Fruit fly (Drosophila melanogaster): ENCODE results near the gene CG5087.

CG5087 gene

dm6 chr3L:8996173-8996767, 1.7 kb upstream of the CG5087 start:
- no peak for TF ChIP-seq Dll (optimal IDR thresholded peaks at IDR 0.05)
- no peak for TF ChIP-seq CG8478 (optimal IDR thresholded peaks at IDR 0.05)

dm6 chr3L:8996899-8997685, 892 bp upstream of the CG5087 start:
- TF ChIP-seq usp (GFP tag; optimal IDR thresholded peaks at IDR 0.05), result no peak
- peak; percentile 81 for TF ChIP-seq Dll (optimal IDR thresholded peaks at IDR 0.05)

DNA sequence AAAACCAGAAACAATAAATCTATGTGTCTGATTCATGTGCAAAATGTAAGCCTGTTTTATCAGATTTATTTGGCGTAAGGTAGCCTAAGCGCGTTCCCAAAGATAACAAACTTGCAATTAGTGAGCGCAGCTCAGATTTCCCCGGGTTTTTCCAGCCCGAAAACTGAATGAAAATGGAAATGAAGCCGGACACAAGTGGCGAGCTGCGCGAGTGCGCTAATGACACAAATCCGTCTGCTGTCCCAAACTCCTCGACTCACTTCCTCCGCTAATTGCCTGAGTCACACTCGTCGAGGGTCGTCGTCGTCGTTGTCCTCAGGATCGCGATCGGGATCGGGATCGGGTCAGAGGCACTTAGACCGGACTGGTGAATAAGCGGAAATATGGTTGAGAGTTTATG, 4.5 kb downstream of the CG5087 start:
- TF ChIP-seq pan (optimal IDR thresholded peaks at IDR 0.05) (no peak), usp (GFP tag; optimal IDR thresholded peaks at IDR 0.05) (no peak), EcR (GFP tag; optimal IDR thresholded peaks at IDR 0.05) (no peak), psq (optimal IDR thresholded peaks at IDR 0.05) (no peak), CG8478 (optimal IDR thresholded peaks at IDR 0.05) (no peak), Dll (optimal IDR thresholded peaks at IDR 0.05) (no peak)

dm6 chr3L:9003369-9003768, 5.4 kb downstream of the CG5087 start:
- TF ChIP-seq EcR (GFP tag; optimal IDR thresholded peaks at IDR 0.05) (no peak), psq (optimal IDR thresholded peaks at IDR 0.05) (no peak), Dll (optimal IDR thresholded peaks at IDR 0.05) (no peak), CG8478 (optimal IDR thresholded peaks at IDR 0.05) (no peak), pan (optimal IDR thresholded peaks at IDR 0.05) (no peak), usp (GFP tag; optimal IDR thresholded peaks at IDR 0.05) (no peak)

- TF ChIP-seq Dll (optimal IDR thresholded peaks at IDR 0.05) (peak; percentile 61), EcR (GFP tag; optimal IDR thresholded peaks at IDR 0.05) (no peak)
Observed at dm6 chr3L:9004788-9005246, 6.8 kb downstream of the CG5087 start, which contains the start of gene Doc3. Doc3 (plus strand) TSS chr3L:9005196.

DNA sequence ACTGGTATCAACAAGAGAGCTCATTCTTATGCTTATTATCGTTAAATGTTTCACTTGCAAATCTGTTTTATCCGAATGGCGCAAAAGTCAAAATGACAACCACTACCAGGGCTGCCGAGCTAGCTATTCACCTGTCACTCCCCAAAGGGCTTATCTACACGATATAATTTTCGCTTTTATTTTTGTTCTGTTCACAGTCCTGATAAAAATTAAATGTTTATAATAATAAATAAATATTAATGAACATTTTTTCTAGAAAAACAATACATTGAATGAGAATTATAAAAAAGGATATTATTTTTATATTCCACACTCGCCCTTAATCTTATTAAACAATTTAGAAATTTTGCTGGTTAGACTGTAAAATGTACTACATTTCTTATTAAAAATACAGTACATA, 11.8 kb downstream of the CG5087 start, which contains the start of gene CG5194:
CG5194 (minus strand) TSS at position 101 of the 400 bp plus-strand sequence.
- TF ChIP-seq usp (GFP tag; optimal IDR thresholded peaks at IDR 0.05) (no peak), pan (optimal IDR thresholded peaks at IDR 0.05) (no peak), psq (optimal IDR thresholded peaks at IDR 0.05) (no peak), EcR (GFP tag; optimal IDR thresholded peaks at IDR 0.05) (no peak), CG8478 (optimal IDR thresholded peaks at IDR 0.05) (no peak), Dll (optimal IDR thresholded peaks at IDR 0.05) (no peak)

dm6 chr3L:9011485-9012389, 13.8 kb downstream of the CG5087 start:
- no peak for TF ChIP-seq usp (GFP tag; optimal IDR thresholded peaks at IDR 0.05)
- TF ChIP-seq EcR (GFP tag; optimal IDR thresholded peaks at IDR 0.05), result no peak
- no peak for TF ChIP-seq pan (optimal IDR thresholded peaks at IDR 0.05)
- TF ChIP-seq CG8478 (optimal IDR thresholded peaks at IDR 0.05), result no peak
- no peak for TF ChIP-seq psq (optimal IDR thresholded peaks at IDR 0.05)
- TF ChIP-seq Dll (optimal IDR thresholded peaks at IDR 0.05), result no peak

DNA sequence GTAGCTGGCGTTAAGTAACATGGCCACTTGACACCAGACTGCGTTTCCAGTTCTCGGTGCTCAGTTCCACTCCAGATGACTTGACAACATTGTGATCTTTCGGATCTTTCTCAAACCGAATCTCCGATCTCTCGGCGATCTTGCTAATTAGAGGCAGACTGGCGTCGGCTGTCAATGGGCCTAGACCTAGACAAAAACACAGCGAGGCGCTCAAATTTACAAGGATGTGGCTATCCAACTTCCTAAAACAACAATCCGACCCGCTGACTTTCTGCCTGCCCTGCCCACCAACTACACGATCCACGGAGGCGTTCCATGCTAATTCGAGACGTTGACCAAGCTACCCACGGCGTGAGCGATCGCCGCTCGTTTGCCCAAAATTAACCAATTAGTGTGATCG, 15.8 kb downstream of the CG5087 start:
- no peak for TF ChIP-seq CG8478 (optimal IDR thresholded peaks at IDR 0.05)
- TF ChIP-seq EcR (GFP tag; optimal IDR thresholded peaks at IDR 0.05), result no peak
- TF ChIP-seq usp (GFP tag; optimal IDR thresholded peaks at IDR 0.05), result no peak
- TF ChIP-seq pan (optimal IDR thresholded peaks at IDR 0.05), result no peak

dm6 chr3L:9017414-9017813, 19.4 kb downstream of the CG5087 start:
- TF ChIP-seq usp (GFP tag; optimal IDR thresholded peaks at IDR 0.05) (no peak), pan (optimal IDR thresholded peaks at IDR 0.05) (no peak), psq (optimal IDR thresholded peaks at IDR 0.05) (no peak), EcR (GFP tag; optimal IDR thresholded peaks at IDR 0.05) (no peak), Dll (optimal IDR thresholded peaks at IDR 0.05) (no peak), CG8478 (optimal IDR thresholded peaks at IDR 0.05) (no peak)

DNA sequence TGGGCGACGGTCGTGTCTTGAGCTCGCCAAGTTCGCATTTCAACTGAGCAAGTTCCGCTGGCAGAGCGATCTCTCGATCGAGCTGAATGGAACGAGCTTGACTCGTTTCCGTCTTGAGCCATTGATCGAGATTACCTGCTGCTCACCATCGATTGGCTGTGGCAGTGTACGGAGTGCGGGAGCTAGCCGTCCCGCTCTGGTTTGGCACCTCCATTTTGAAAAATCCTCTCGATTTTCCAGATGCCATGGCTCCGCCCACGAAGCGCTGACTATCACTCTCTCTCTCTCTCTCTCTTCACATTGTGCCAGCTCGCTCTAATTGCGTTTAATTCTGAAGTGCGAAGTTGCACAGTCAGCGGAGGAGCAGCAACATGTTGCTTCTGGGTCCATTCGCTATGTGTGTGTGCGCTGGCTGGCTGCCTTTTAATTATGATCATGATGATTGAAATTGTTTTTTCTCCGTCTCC, 21.2 kb downstream of the CG5087 start, which contains the start of gene Doc2:
Doc2 (minus strand) TSS at position 51 of the 467 bp plus-strand sequence.
- TF ChIP-seq usp (GFP tag; optimal IDR thresholded peaks at IDR 0.05) (no peak), EcR (GFP tag; optimal IDR thresholded peaks at IDR 0.05) (no peak), psq (optimal IDR thresholded peaks at IDR 0.05) (no peak), CG8478 (optimal IDR thresholded peaks at IDR 0.05) (peak; percentile 30), Dll (optimal IDR thresholded peaks at IDR 0.05) (peak; percentile 24), pan (optimal IDR thresholded peaks at IDR 0.05) (no peak)

- TF ChIP-seq usp (GFP tag; optimal IDR thresholded peaks at IDR 0.05) (no peak), psq (optimal IDR thresholded peaks at IDR 0.05) (no peak), pan (optimal IDR thresholded peaks at IDR 0.05) (no peak), Dll (optimal IDR thresholded peaks at IDR 0.05) (no peak), CG8478 (optimal IDR thresholded peaks at IDR 0.05) (no peak), EcR (GFP tag; optimal IDR thresholded peaks at IDR 0.05) (no peak)
Observed at dm6 chr3L:9020436-9021370, 22.7 kb downstream of the CG5087 start.

Measured in whole organism.